Worm (Caenorhabditis elegans) whole organism, early embryonic: Measurements from ENCODE around the gene K08D8.10.

ENCODE experiments used
- B0310.2 ChIP-seq: sonication (generic microtip); optimal IDR thresholded peaks from 2 replicates; lab custom pipeline; 2016; ENCODE audit warnings: mild to moderate bottlenecking, missing genetic modification characterization, missing compliant biosample characterization
- ama-1 ChIP-seq: fragments of 150-350 bp; optimal IDR thresholded peaks from 2 replicates; lab custom pipeline; 2014
- flt-1 ChIP-seq: fragments of 200-800 bp; sonication (Bioruptor generic); IDR thresholded peaks from 2 replicates; pipeline ENCODE4 v1.3.6; 2022; ENCODE audit warnings: missing genetic modification characterization, missing compliant biosample characterization
- hmbx-1 ChIP-seq: sonication (generic microtip); optimal IDR thresholded peaks from 2 replicates; lab custom pipeline; 2016; ENCODE audit warnings: mild to moderate bottlenecking, missing genetic modification characterization, missing compliant biosample characterization
- hmg-4 ChIP-seq: fragments of 200-800 bp; sonication (Bioruptor generic); optimal IDR thresholded peaks from 2 replicates; lab custom pipeline; 2018; ENCODE audit warnings: mild to moderate bottlenecking, missing genetic modification characterization, missing compliant biosample characterization
- hnd-1 ChIP-seq: sonication (generic microtip); optimal IDR thresholded peaks from 2 replicates; lab custom pipeline; 2016; ENCODE audit warnings: missing genetic modification characterization, missing compliant biosample characterization
- pes-1 ChIP-seq: fragments of 200-800 bp; sonication (Bioruptor generic); IDR thresholded peaks from 2 replicates; pipeline ENCODE4 v1.3.6; 2022; ENCODE audit warnings: missing genetic modification reagents, missing genetic modification characterization, missing compliant biosample characterization
- sea-1 ChIP-seq: fragments of 200-800 bp; sonication (Bioruptor generic); conservative IDR thresholded peaks from 2 replicates; pipeline ENCODE4 v1.3.6; 2022; ENCODE audit warnings: missing genetic modification characterization, missing compliant biosample characterization
- tbx-11 ChIP-seq: fragments of 200-800 bp; sonication (Bioruptor generic); IDR thresholded peaks from 2 replicates; pipeline ENCODE4 v1.3.6; 2022; ENCODE audit warnings: missing genetic modification characterization, missing compliant biosample characterization
- tbx-37 ChIP-seq: fragments of 200-800 bp; sonication (Bioruptor generic); conservative IDR thresholded peaks from 2 replicates; pipeline ENCODE4 v1.3.6; 2022; ENCODE audit warnings: missing genetic modification reagents, missing genetic modification characterization, missing compliant biosample characterization

ce11 chrIV:12903687-12904086, 3.3 kb downstream of the K08D8.10 start:
- no peak for TF ChIP-seq B0310.2
- TF ChIP-seq hnd-1 (tag; lab: Kevin White, UChicago), result no peak
- no peak for TF ChIP-seq flt-1 (GFP tag; lab: Robert Waterston, UW)
- TF ChIP-seq sea-1 (GFP tag; lab: Robert Waterston, UW), result no peak
- no peak for TF ChIP-seq tbx-37 (GFP tag; lab: Robert Waterston, UW)
- no peak for TF ChIP-seq ama-1 (lab: Kevin White, UChicago)
- TF ChIP-seq hmg-4 (GFP tag; lab: Kevin White, UChicago), result no peak
- TF ChIP-seq hmbx-1 (tag; lab: Kevin White, UChicago), result no peak
- no peak for TF ChIP-seq pes-1 (GFP tag; lab: Robert Waterston, UW)
- TF ChIP-seq tbx-11 (GFP tag; lab: Robert Waterston, UW), result no peak
